Worm (Caenorhabditis elegans) whole organism, L4/young adult: Measurements from ENCODE around the gene K02D10.2.

Experiments
- W03F9.2 ChIP-seq: fragments of 150-350 bp; optimal IDR thresholded peaks from 2 replicates; lab custom pipeline; 2014; ENCODE audit warnings: missing biosample characterization, missing genetic modification characterization
- dao-5 ChIP-seq: sonication (generic microtip); optimal IDR thresholded peaks from 2 replicates; lab custom pipeline; 2016; ENCODE audit warnings: missing genotype, missing genetic modification characterization, moderate library complexity, missing compliant biosample characterization
- him-1 ChIP-seq: sonication (generic microtip); optimal IDR thresholded peaks from 2 replicates; lab custom pipeline; 2016; ENCODE audit warnings: missing genotype, missing genetic modification reagents, missing genetic modification characterization, missing compliant biosample characterization

The K02D10.2 gene

ce11 chrIII:8795595-8796141 is 24.6 kb upstream of the K02D10.2 start:
- TF ChIP-seq him-1 (tag; lab: Kevin White, UChicago) (peak; percentile 96), W03F9.2 (tag; lab: Kevin White, UChicago) (peak; percentile 86), dao-5 (tag; lab: Kevin White, UChicago) (peak; percentile 46)

- TF ChIP-seq dao-5 (tag; lab: Kevin White, UChicago): no peak
- no peak for TF ChIP-seq him-1 (tag; lab: Kevin White, UChicago)
- no peak for TF ChIP-seq W03F9.2 (tag; lab: Kevin White, UChicago)
These were observed 23.7 kb upstream of the K02D10.2 start for ce11 chrIII:8794793-8795192.

ce11 chrIII:8792251-8792650 is 21.2 kb upstream of the K02D10.2 start, which contains the start of gene ztf-1:
Gene ztf-1, minus strand, starts transcription at chrIII:8792351.
- no peak for TF ChIP-seq W03F9.2 (tag; lab: Kevin White, UChicago)
- TF ChIP-seq him-1 (tag; lab: Kevin White, UChicago): no peak
- TF ChIP-seq dao-5 (tag; lab: Kevin White, UChicago): no peak

ce11 chrIII:8791235-8791634 is 20.2 kb upstream of the K02D10.2 start, which contains the start of the genes zfp-1 and F54F2.14:
Gene zfp-1, plus strand, starts transcription at chrIII:8791535.
Gene F54F2.14, plus strand, starts transcription at chrIII:8791546.
- no peak for TF ChIP-seq him-1 (tag; lab: Kevin White, UChicago)
- no peak for TF ChIP-seq W03F9.2 (tag; lab: Kevin White, UChicago)
- no peak for TF ChIP-seq dao-5 (tag; lab: Kevin White, UChicago)

ce11 chrIII:8788690-8789089 is 17.6 kb upstream of the K02D10.2 start:
- TF ChIP-seq dao-5 (tag; lab: Kevin White, UChicago): no peak
- peak; percentile 10 for TF ChIP-seq him-1 (tag; lab: Kevin White, UChicago)

ce11 chrIII:8786077-8786476 is 15.0 kb upstream of the K02D10.2 start, which contains the start of gene K02D10.8:
Gene K02D10.8, plus strand, starts transcription at chrIII:8786377.
- TF ChIP-seq dao-5 (tag; lab: Kevin White, UChicago) (no peak), W03F9.2 (tag; lab: Kevin White, UChicago) (no peak), him-1 (tag; lab: Kevin White, UChicago) (no peak)

ce11 chrIII:8785426-8785825 is 14.4 kb upstream of the K02D10.2 start:
- TF ChIP-seq him-1 (tag; lab: Kevin White, UChicago): peak; percentile 21
- TF ChIP-seq W03F9.2 (tag; lab: Kevin White, UChicago): no peak

- TF ChIP-seq dao-5 (tag; lab: Kevin White, UChicago) (no peak), W03F9.2 (tag; lab: Kevin White, UChicago) (no peak), him-1 (tag; lab: Kevin White, UChicago) (no peak)
These were observed 13.4 kb upstream of the K02D10.2 start for ce11 chrIII:8784500-8784899.

- TF ChIP-seq him-1 (tag; lab: Kevin White, UChicago) (no peak), W03F9.2 (tag; lab: Kevin White, UChicago) (no peak), dao-5 (tag; lab: Kevin White, UChicago) (no peak)
These were observed 11.7 kb upstream of the K02D10.2 start for ce11 chrIII:8782744-8783143.

ce11 chrIII:8782080-8782479 is 11.0 kb upstream of the K02D10.2 start:
- TF ChIP-seq him-1 (tag; lab: Kevin White, UChicago) (no peak), dao-5 (tag; lab: Kevin White, UChicago) (no peak), W03F9.2 (tag; lab: Kevin White, UChicago) (no peak)

ce11 chrIII:8780473-8780872 is 9.4 kb upstream of the K02D10.2 start:
- TF ChIP-seq dao-5 (tag; lab: Kevin White, UChicago): no peak
- no peak for TF ChIP-seq him-1 (tag; lab: Kevin White, UChicago)
- TF ChIP-seq W03F9.2 (tag; lab: Kevin White, UChicago): no peak

ce11 chrIII:8779912-8780311 is 8.8 kb upstream of the K02D10.2 start, which contains the start of gene K02D10.4:
Gene K02D10.4, minus strand, starts transcription at chrIII:8780012.
- TF ChIP-seq dao-5 (tag; lab: Kevin White, UChicago) (no peak), W03F9.2 (tag; lab: Kevin White, UChicago) (no peak), him-1 (tag; lab: Kevin White, UChicago) (no peak)

ce11 chrIII:8775953-8776352 is 4.9 kb upstream of the K02D10.2 start, which contains the start of gene snap-29:
Gene snap-29, plus strand, starts transcription at chrIII:8776253.
- TF ChIP-seq him-1 (tag; lab: Kevin White, UChicago) (no peak), W03F9.2 (tag; lab: Kevin White, UChicago) (no peak), dao-5 (tag; lab: Kevin White, UChicago) (no peak)

ce11 chrIII:8773375-8773774 is 2.3 kb upstream of the K02D10.2 start:
- TF ChIP-seq him-1 (tag; lab: Kevin White, UChicago): no peak
- no peak for TF ChIP-seq dao-5 (tag; lab: Kevin White, UChicago)
- TF ChIP-seq W03F9.2 (tag; lab: Kevin White, UChicago): no peak
